Fruit fly (Drosophila melanogaster) whole organism, embryonic: Measurements from ENCODE around the gene Dus3.

ENCODE experiments used
- Aef1 ChIP-seq: fragments of 200-800 bp; sonication (Bioruptor generic); IDR thresholded peaks from 3 replicates; pipeline ENCODE4 v1.3.6; 2022; ENCODE audit warnings: missing biosample characterization, missing genetic modification characterization
- Antp ChIP-seq: fragments of 200-800 bp; sonication (Bioruptor generic); optimal IDR thresholded peaks from 3 replicates; lab custom pipeline; 2016; ENCODE audit warnings: missing biosample characterization, missing genetic modification characterization
- Atf3 ChIP-seq: fragments of 200-800 bp; sonication (Bioruptor generic); optimal IDR thresholded peaks from 3 replicates; lab custom pipeline; 2016; ENCODE audit warnings: missing biosample characterization, missing genetic modification characterization
- Bteb2 ChIP-seq: fragments of 200-800 bp; sonication (Bioruptor generic); optimal IDR thresholded peaks from 2 replicates; lab custom pipeline; 2016; ENCODE audit warnings: missing biosample characterization, missing genetic modification characterization
- CG10147 ChIP-seq: fragments of 200-800 bp; sonication (Bioruptor generic); optimal IDR thresholded peaks from 2 replicates; lab custom pipeline; 2019; ENCODE audit warnings: missing biosample characterization, mild to moderate bottlenecking, missing genetic modification characterization, moderate library complexity
- CG10979 ChIP-seq: fragments of 200-800 bp; sonication (Bioruptor generic); optimal IDR thresholded peaks from 2 replicates; lab custom pipeline; 2018; ENCODE audit warnings: missing biosample characterization, mild to moderate bottlenecking, missing genetic modification characterization, moderate library complexity
- CG11695 ChIP-seq: fragments of 200-800 bp; sonication (Bioruptor generic); IDR thresholded peaks from 3 replicates; pipeline ENCODE4 v1.3.6; 2022; ENCODE audit warnings: missing biosample characterization, missing genetic modification characterization
- CG12391 ChIP-seq: fragments of 200-800 bp; sonication (Bioruptor generic); optimal IDR thresholded peaks from 3 replicates; lab custom pipeline; 2018; ENCODE audit warnings: missing biosample characterization, mild to moderate bottlenecking, missing genetic modification characterization, moderate library complexity
- CG12659 ChIP-seq: fragments of 200-800 bp; sonication (Bioruptor generic); optimal IDR thresholded peaks from 3 replicates; lab custom pipeline; 2017; ENCODE audit warnings: mild to moderate bottlenecking, missing biosample characterization, missing genetic modification reagents, missing genetic modification characterization
- CG13287 ChIP-seq: fragments of 200-800 bp; sonication (Bioruptor generic); IDR thresholded peaks from 2 replicates; pipeline ENCODE4 v1.3.6; 2022; ENCODE audit warnings: missing biosample characterization, missing genetic modification characterization; ENCODE audit not compliant: partially characterized antibody
- CG16813 ChIP-seq: fragments of 200-800 bp; sonication (Bioruptor generic); IDR thresholded peaks from 3 replicates; pipeline ENCODE4 v1.3.6; 2022; ENCODE audit warnings: missing biosample characterization, missing genetic modification characterization; ENCODE audit not compliant: partially characterized antibody
- CG1832 ChIP-seq: fragments of 200-800 bp; sonication (Bioruptor generic); optimal IDR thresholded peaks from 2 replicates; lab custom pipeline; 2017; ENCODE audit warnings: missing biosample characterization, mild to moderate bottlenecking, missing genetic modification characterization, inconsistent platforms
- CG18599 ChIP-seq: fragments of 200-800 bp; sonication (Bioruptor generic); optimal IDR thresholded peaks from 3 replicates; lab custom pipeline; 2017; ENCODE audit warnings: missing biosample characterization, missing genetic modification characterization, mild to moderate bottlenecking, moderate library complexity, missing genetic modification reagents
- CG18619 ChIP-seq: fragments of 200-800 bp; sonication (Bioruptor generic); optimal IDR thresholded peaks from 3 replicates; lab custom pipeline; 2017; ENCODE audit warnings: missing biosample characterization, mild to moderate bottlenecking, missing genetic modification characterization
- CG3281 ChIP-seq: fragments of 200-800 bp; sonication (Bioruptor generic); optimal IDR thresholded peaks from 3 replicates; lab custom pipeline; 2017; ENCODE audit warnings: missing biosample characterization, mild to moderate bottlenecking, missing genetic modification characterization
- CG34376 ChIP-seq: fragments of 200-800 bp; sonication (Bioruptor generic); optimal IDR thresholded peaks from 2 replicates; lab custom pipeline; 2018; ENCODE audit warnings: missing biosample characterization, mild to moderate bottlenecking, missing genetic modification characterization
- CG42726 ChIP-seq: fragments of 200-800 bp; sonication (Bioruptor generic); IDR thresholded peaks from 2 replicates; pipeline ENCODE4 v1.3.6; 2022; ENCODE audit warnings: missing biosample characterization, missing genetic modification characterization; ENCODE audit not compliant: partially characterized antibody
- CG4282 ChIP-seq: fragments of 200-800 bp; sonication (Bioruptor generic); optimal IDR thresholded peaks from 2 replicates; lab custom pipeline; 2016; ENCODE audit warnings: missing biosample characterization, missing genetic modification characterization
- CG4360 ChIP-seq: fragments of 200-800 bp; sonication (Bioruptor generic); IDR thresholded peaks from 2 replicates; pipeline ENCODE4 v1.3.6; 2022; ENCODE audit warnings: missing biosample characterization, missing genetic modification characterization
- CG8290 ChIP-seq, 3 experiments: fragments of 200-800 bp; sonication (Bioruptor generic); optimal IDR thresholded peaks; 2 replicates each; lab custom pipeline; 2016 to 2019; ENCODE audit warnings: missing biosample characterization in 3 of 3, missing genetic modification characterization in 3 of 3, mild to moderate bottlenecking in 2 of 3, moderate library complexity in 1 of 3
- CG8359 ChIP-seq: fragments of 200-800 bp; sonication (Bioruptor generic); optimal IDR thresholded peaks from 2 replicates; lab custom pipeline; 2017; ENCODE audit warnings: missing biosample characterization, mild to moderate bottlenecking, missing genetic modification characterization, borderline replicate concordance
- CG8388 ChIP-seq: fragments of 200-800 bp; sonication (Bioruptor generic); optimal IDR thresholded peaks from 2 replicates; lab custom pipeline; 2019; ENCODE audit warnings: missing biosample characterization, mild to moderate bottlenecking, missing genetic modification characterization, moderate library complexity
- CG8924 ChIP-seq: fragments of 200-800 bp; optimal IDR thresholded peaks from 3 replicates; lab custom pipeline; 2019; ENCODE audit warnings: missing biosample characterization, mild to moderate bottlenecking, missing genetic modification characterization, moderate library complexity
- CrebB ChIP-seq: fragments of 200-800 bp; sonication (Bioruptor generic); optimal IDR thresholded peaks from 3 replicates; lab custom pipeline; 2018; ENCODE audit warnings: missing biosample characterization, mild to moderate bottlenecking, missing genetic modification characterization
- Dll ChIP-seq: fragments of 200-800 bp; sonication (Bioruptor generic); IDR thresholded peaks from 4 replicates; pipeline ENCODE4 v1.3.6; 2022; ENCODE audit warnings: missing biosample characterization, missing genetic modification characterization; ENCODE audit not compliant: partially characterized antibody
- Doc3 ChIP-seq: fragments of 200-800 bp; sonication (Bioruptor generic); IDR thresholded peaks from 3 replicates; pipeline ENCODE4 v1.3.6; 2022; ENCODE audit warnings: missing biosample characterization, missing genetic modification characterization; ENCODE audit not compliant: partially characterized antibody
- E2f2 ChIP-seq: fragments of 200-800 bp; sonication (Bioruptor generic); IDR thresholded peaks from 2 replicates; pipeline ENCODE4 v1.3.6; 2022; ENCODE audit warnings: missing biosample characterization, missing genetic modification characterization
- Fer1 ChIP-seq: fragments of 200-800 bp; sonication (Bioruptor generic); optimal IDR thresholded peaks from 2 replicates; lab custom pipeline; 2017; ENCODE audit warnings: missing biosample characterization, mild to moderate bottlenecking, missing genetic modification characterization
- H15 ChIP-seq: fragments of 200-800 bp; sonication (Bioruptor generic); IDR thresholded peaks from 3 replicates; pipeline ENCODE4 v1.3.6; 2022; ENCODE audit warnings: missing biosample characterization, missing genetic modification characterization
- MBD-R2 ChIP-seq: fragments of 200-800 bp; sonication (Bioruptor generic); IDR thresholded peaks from 2 replicates; pipeline ENCODE4 v1.3.6; 2022; ENCODE audit warnings: missing biosample characterization, missing genetic modification characterization
- Meics ChIP-seq: fragments of 200-800 bp; sonication (Bioruptor generic); optimal IDR thresholded peaks from 2 replicates; lab custom pipeline; 2017; ENCODE audit warnings: missing biosample characterization, mild to moderate bottlenecking, missing genetic modification characterization
- Scr ChIP-seq: fragments of 200-800 bp; sonication (Bioruptor generic); IDR thresholded peaks from 2 replicates; pipeline ENCODE4 v1.3.6; 2022; ENCODE audit warnings: missing biosample characterization, missing genetic modification characterization; ENCODE audit not compliant: partially characterized antibody
- Side ChIP-seq: fragments of 200-800 bp; sonication (Bioruptor generic); optimal IDR thresholded peaks from 2 replicates; lab custom pipeline; 2016; ENCODE audit warnings: missing biosample characterization, missing genetic modification characterization
- amos ChIP-seq: fragments of 200-800 bp; sonication (Bioruptor generic); IDR thresholded peaks from 2 replicates; pipeline ENCODE4 v1.3.6; 2022; ENCODE audit warnings: missing biosample characterization, missing genetic modification characterization; ENCODE audit not compliant: partially characterized antibody
- bowl ChIP-seq: fragments of 200-800 bp; sonication (Bioruptor generic); IDR thresholded peaks from 2 replicates; pipeline ENCODE4 v1.3.6; 2022; ENCODE audit warnings: missing biosample characterization, missing genetic modification characterization
- ems ChIP-seq: fragments of 200-800 bp; sonication (Bioruptor generic); optimal IDR thresholded peaks from 3 replicates; lab custom pipeline; 2016; ENCODE audit warnings: missing biosample characterization, missing genetic modification characterization
- hb ChIP-seq: fragments of 200-800 bp; sonication (Bioruptor generic); IDR thresholded peaks from 3 replicates; pipeline ENCODE4 v1.3.6; 2022; ENCODE audit warnings: missing biosample characterization, missing genetic modification characterization; ENCODE audit not compliant: partially characterized antibody
- inv ChIP-seq: fragments of 200-800 bp; sonication (Bioruptor generic); IDR thresholded peaks from 2 replicates; pipeline ENCODE4 v1.3.6; 2022; ENCODE audit warnings: missing biosample characterization, missing genetic modification characterization; ENCODE audit not compliant: partially characterized antibody
- kah ChIP-seq: fragments of 200-800 bp; sonication (Bioruptor generic); optimal IDR thresholded peaks from 2 replicates; lab custom pipeline; 2018; ENCODE audit warnings: missing biosample characterization, mild to moderate bottlenecking, missing genetic modification characterization
- oc ChIP-seq: fragments of 200-800 bp; sonication (Bioruptor generic); optimal IDR thresholded peaks from 2 replicates; lab custom pipeline; 2018; ENCODE audit warnings: missing biosample characterization, mild to moderate bottlenecking, missing genetic modification characterization, moderate library complexity
- onecut ChIP-seq: fragments of 200-800 bp; sonication (Bioruptor generic); IDR thresholded peaks from 2 replicates; pipeline ENCODE4 v1.3.6; 2022; ENCODE audit warnings: missing biosample characterization, missing genetic modification characterization
- pan ChIP-seq, 4 experiments: fragments of >200 bp in 3 of 4; fragments of 200-800 bp in 1 of 4; sonication (Bioruptor generic) in 1 of 4; optimal IDR thresholded peaks in 3 of 4; IDR thresholded peaks in 1 of 4; 2 replicates each; pipeline versions ENCODE4 v1.3.6 to Lab custom; 2017 to 2022; ENCODE audit warnings: missing biosample characterization in 2 of 4, missing genetic modification characterization in 2 of 4, mixed read lengths in 1 of 4
- peb ChIP-seq: fragments of 200-800 bp; sonication (Bioruptor generic); IDR thresholded peaks from 2 replicates; pipeline ENCODE4 v1.3.6; 2022; ENCODE audit warnings: missing biosample characterization, missing genetic modification characterization
- sob ChIP-seq: fragments of 200-800 bp; sonication (Bioruptor generic); IDR thresholded peaks from 2 replicates; pipeline ENCODE4 v1.3.6; 2022; ENCODE audit warnings: missing biosample characterization, missing genetic modification characterization
- stwl ChIP-seq: fragments of 200-800 bp; sonication (Bioruptor generic); optimal IDR thresholded peaks from 3 replicates; lab custom pipeline; 2018; ENCODE audit warnings: missing biosample characterization, mild to moderate bottlenecking, missing genetic modification characterization, moderate library complexity
- tin ChIP-seq: fragments of 200-800 bp; sonication (Bioruptor generic); optimal IDR thresholded peaks from 3 replicates; lab custom pipeline; 2016; ENCODE audit warnings: missing biosample characterization, missing genetic modification characterization
- toy ChIP-seq: fragments of 200-800 bp; sonication (Bioruptor generic); IDR thresholded peaks from 2 replicates; pipeline ENCODE4 v1.3.6; 2022; ENCODE audit warnings: missing biosample characterization, missing genetic modification characterization
- vvl ChIP-seq: fragments of 200-800 bp; sonication (Bioruptor generic); IDR thresholded peaks from 2 replicates; pipeline ENCODE4 v1.3.6; 2022; ENCODE audit warnings: missing biosample characterization, missing genetic modification characterization

Gene Dus3

dm6 chr2L:19756716-19757115 lies 2.0 kb upstream of the Dus3 start, which contains the start of gene CG10631 (continued):
- TF ChIP-seq MBD-R2 (GFP tag; lab: Robert Waterston, UW) (peak; percentile 70), CG8290 (GFP tag; optimal IDR thresholded peaks at IDR 0.05; lab: Kevin White, UChicago) (no peak), CG8290 (tag; optimal IDR thresholded peaks at IDR 0.05; lab: Kevin White, UChicago) (peak in 1 of 2 experiments; percentile 64), CG12391 (tag; lab: Kevin White, UChicago) (no peak), CG8388 (no peak), kah (GFP tag; lab: Kevin White, UChicago) (no peak), peb (no peak), onecut (GFP tag; lab: Robert Waterston, UW) (peak; percentile 16; the same call in 1 of the 2 replicates), CG3281 (GFP tag; lab: Kevin White, UChicago) (peak; percentile 11), CG16813 (GFP tag; lab: Robert Waterston, UW) (peak; percentile 64; the same call in 1 of the 3 replicates), Meics (no peak), vvl (GFP tag; lab: Robert Waterston, UW) (peak; percentile 24; the same call in 1 of the 2 replicates), Doc3 (GFP tag; lab: Robert Waterston, UW) (peak; percentile 69), Antp (no peak), CG10979 (tag; lab: Kevin White, UChicago) (no peak), Fer1 (GFP tag; lab: Kevin White, UChicago) (peak; percentile 21), Aef1 (GFP tag; lab: Robert Waterston, UW) (peak; percentile 53), oc (no peak), CG42726 (peak; percentile 52; the same call in 1 of the 2 replicates), Scr (GFP tag; lab: Robert Waterston, UW) (peak; percentile 82), amos (GFP tag; lab: Robert Waterston, UW) (peak; percentile 86; the same call in 1 of the 2 replicates), hb (GFP tag; lab: Robert Waterston, UW) (peak; percentile 63; the same call in 2 of the 3 replicates), tin (GFP tag; lab: Kevin White, UChicago) (no peak), CG4360 (GFP tag; lab: Robert Waterston, UW) (peak; percentile 58), H15 (no peak), CG18599 (no peak), Dll (GFP tag; lab: Robert Waterston, UW) (peak; percentile 82), CG10147 (GFP tag; lab: Kevin White, UChicago) (no peak), pan (optimal IDR thresholded peaks at IDR 0.05; lab: Kevin White, UChicago) (no peak), pan (GFP tag; optimal IDR thresholded peaks at IDR 0.05 in 1 of 2, IDR thresholded peaks at IDR 0.05 in 1 of 2) (peak in 1 of 2 experiments; percentile 15), Bteb2 (GFP tag; lab: Kevin White, UChicago) (no peak), inv (GFP tag; lab: Robert Waterston, UW) (peak; percentile 67), CG8924 (no peak), CG18619 (GFP tag; lab: Kevin White, UChicago) (no peak), CG12659 (GFP tag; lab: Kevin White, UChicago) (peak; percentile 36), sob (0 out of 2 replicates have a peak, but pooled peaks have one; percentile 34), toy (no peak), ems (GFP tag; lab: Kevin White, UChicago) (no peak), CG1832 (GFP tag; lab: Kevin White, UChicago) (no peak), stwl (tag; lab: Kevin White, UChicago) (no peak), CG34376 (no peak), CG13287 (GFP tag; lab: Robert Waterston, UW) (peak; percentile 90), CrebB (peak; percentile 24), Atf3 (GFP tag; lab: Kevin White, UChicago) (no peak), bowl (no peak), CG8359 (GFP tag; lab: Kevin White, UChicago) (no peak), E2f2 (GFP tag; lab: Robert Waterston, UW) (peak; percentile 55), CG11695 (GFP tag; lab: Robert Waterston, UW) (no peak), CG4282 (GFP tag; lab: Kevin White, UChicago) (peak; percentile 12), Side (no peak)
